Worm (Caenorhabditis elegans) whole organism, L2 larva: ENCODE data around the gene rha-1.

Experiments
- ZK546.5 ChIP-seq: sonication (generic microtip); optimal IDR thresholded peaks from 2 replicates; lab custom pipeline; 2017; ENCODE audit warnings: missing biosample characterization, missing genetic modification characterization
- ceh-82 ChIP-seq: fragments of 150-350 bp; optimal IDR thresholded peaks from 2 replicates; lab custom pipeline; 2014; ENCODE audit warnings: missing biosample characterization, missing genetic modification characterization
- egl-27 ChIP-seq: sonication (generic microtip); optimal IDR thresholded peaks from 3 replicates; lab custom pipeline; 2017; ENCODE audit warnings: missing biosample characterization, missing genetic modification reagents, missing genetic modification characterization
- lin-39 ChIP-seq: fragments of 150-350 bp; optimal IDR thresholded peaks from 2 replicates; lab custom pipeline; 2014; ENCODE audit warnings: missing biosample characterization, missing genetic modification reagents, missing genetic modification characterization
- mbf-1 ChIP-seq: sonication (generic microtip); optimal IDR thresholded peaks from 2 replicates; lab custom pipeline; 2017; ENCODE audit warnings: missing biosample characterization, missing genetic modification characterization
- mdl-1 ChIP-seq, 2 experiments: fragments of 150-350 bp in 1 of 2; sonication (generic microtip) in 1 of 2; optimal IDR thresholded peaks; 2 replicates each; lab custom pipeline; 2017; ENCODE audit warnings: missing biosample characterization in 2 of 2, missing genetic modification characterization in 2 of 2
- nhr-10 ChIP-seq: sonication (generic microtip); optimal IDR thresholded peaks from 2 replicates; lab custom pipeline; 2017; ENCODE audit warnings: missing biosample characterization, missing genetic modification characterization
- nhr-11 ChIP-seq: fragments of 150-350 bp; optimal IDR thresholded peaks from 2 replicates; lab custom pipeline; 2014; ENCODE audit warnings: missing biosample characterization, missing genetic modification characterization
- nhr-12 ChIP-seq: fragments of 150-350 bp; optimal IDR thresholded peaks from 2 replicates; lab custom pipeline; 2014; ENCODE audit warnings: missing biosample characterization, missing genetic modification characterization
- nhr-77 ChIP-seq: fragments of 150-350 bp; optimal IDR thresholded peaks from 2 replicates; lab custom pipeline; 2014; ENCODE audit warnings: missing biosample characterization, missing genetic modification characterization
- sem-4 ChIP-seq: fragments of 150-350 bp; optimal IDR thresholded peaks from 2 replicates; lab custom pipeline; 2014; ENCODE audit warnings: missing biosample characterization, missing genetic modification reagents, missing genetic modification characterization
- skn-1 ChIP-seq: sonication (generic microtip); optimal IDR thresholded peaks from 2 replicates; lab custom pipeline; 2017; ENCODE audit warnings: missing biosample characterization, missing genetic modification characterization
- snpc-4 ChIP-seq: fragments of 150-350 bp; optimal IDR thresholded peaks from 2 replicates; lab custom pipeline; 2014; ENCODE audit warnings: missing biosample characterization, missing genetic modification characterization
- unc-62 ChIP-seq: fragments of 150-350 bp; optimal IDR thresholded peaks from 2 replicates; lab custom pipeline; 2014; ENCODE audit warnings: missing biosample characterization, missing genetic modification reagents, missing genetic modification characterization

- TF ChIP-seq nhr-77 (no peak), ceh-82 (tag; lab: Kevin White, UChicago) (no peak), ZK546.5 (no peak), egl-27 (tag; lab: Kevin White, UChicago) (no peak), unc-62 (GFP tag; lab: Kevin White, UChicago) (no peak), mbf-1 (no peak), nhr-12 (no peak), skn-1 (tag; lab: Kevin White, UChicago) (no peak), nhr-11 (tag; lab: Kevin White, UChicago) (no peak), lin-39 (tag; lab: Kevin White, UChicago) (no peak), sem-4 (no peak), nhr-10 (tag; lab: Kevin White, UChicago) (no peak), snpc-4 (tag; lab: Kevin White, UChicago) (no peak), mdl-1 (tag; optimal IDR thresholded peaks at IDR 0.05; lab: Kevin White, UChicago) (no peak)
Observed at ce11 chrII:8921456-8921855, 38.0 kb upstream of the rha-1 start.
